Worm (Caenorhabditis elegans): Measurements from ENCODE around the gene F58H1.3.

DNA sequence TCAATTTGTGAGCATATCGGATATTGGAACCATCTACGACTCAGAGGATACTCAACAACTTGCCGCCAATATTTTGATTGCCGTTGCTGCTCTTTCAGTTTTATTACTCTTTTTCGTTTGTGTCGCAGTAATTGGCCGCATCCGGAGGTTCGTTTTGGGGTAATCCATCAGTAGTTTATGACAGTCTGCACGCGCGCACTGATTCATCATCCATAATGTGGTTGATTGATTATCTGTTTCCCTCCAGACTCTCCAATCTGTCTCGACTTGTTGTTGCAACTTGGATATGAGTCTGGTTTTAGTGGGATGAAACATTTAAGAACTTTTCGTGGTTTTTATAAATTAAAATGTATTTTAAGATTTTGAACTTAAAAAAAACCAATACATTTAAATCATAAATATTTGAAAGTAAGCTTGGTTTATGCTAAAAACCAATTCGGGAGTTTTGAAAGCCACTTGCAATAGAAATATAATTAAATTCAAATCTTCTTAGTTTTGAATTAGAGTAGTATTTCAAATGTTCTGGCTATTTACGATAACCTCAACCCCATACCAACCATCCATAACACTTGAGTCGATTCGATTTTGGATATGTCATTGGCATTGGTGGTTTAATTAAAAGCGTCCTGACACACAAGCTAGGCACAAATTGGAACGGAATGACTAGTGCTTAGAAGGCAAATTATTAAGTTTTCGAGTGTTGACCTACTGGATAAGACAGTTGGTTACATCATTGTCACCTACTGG is 26.5 kb downstream of the F58H1.3 start:
- no peak for TF ChIP-seq nhr-90 (tag; optimal IDR thresholded peaks at IDR 0.05)
- no peak for TF ChIP-seq K12H6.12 (tag; optimal IDR thresholded peaks at IDR 0.05)
- no peak for TF ChIP-seq ceh-100 (GFP tag; IDR thresholded peaks at IDR 0.05)
- TF ChIP-seq repo-1 (tag; optimal IDR thresholded peaks at IDR 0.05): no peak
